Fruit fly (Drosophila melanogaster) whole organism, pupa: Measurements from ENCODE around the gene CG6333.

Experiments
- CG34367 ChIP-seq: fragments of 200-800 bp; sonication (Bioruptor generic); optimal IDR thresholded peaks from 2 replicates; lab custom pipeline; 2018; ENCODE audit warnings: missing biosample characterization, mild to moderate bottlenecking, missing genetic modification characterization
- fd96Ca ChIP-seq: fragments of 200-800 bp; sonication (Bioruptor generic); IDR thresholded peaks from 3 replicates; pipeline ENCODE4 v1.3.6; 2022; ENCODE audit warnings: missing biosample characterization, missing genetic modification characterization

dm6 chr3L:17474711-17475451 lies 11.1 kb downstream of the CG6333 start, which contains the start of the genes UQCR-Q and CG46525:
- TF ChIP-seq CG34367 (tag; lab: Kevin White, UChicago), result no peak
- no peak for TF ChIP-seq fd96Ca (GFP tag; lab: Robert Waterston, UW)
